Worm (Caenorhabditis elegans) whole organism, L4 larva: ENCODE results near the gene C52E2.4.
"Not testable (repeated sequence)": the region's sequence is repeated elsewhere in the genome, so short reads cannot be mapped to it uniquely, and the experiment has no call there.

Experiments
- F26F4.8 ChIP-seq: fragments of 200-800 bp; sonication (Bioruptor generic); conservative IDR thresholded peaks from 2 replicates; pipeline ENCODE4 v1.3.6; 2022; ENCODE audit warnings: missing genetic modification characterization, missing compliant biosample characterization
- F49E8.2 ChIP-seq: sonication (generic microtip); optimal IDR thresholded peaks from 2 replicates; lab custom pipeline; 2016; ENCODE audit warnings: missing compliant biosample characterization, mild to moderate bottlenecking, missing genetic modification characterization, borderline replicate concordance
- T26A8.4 ChIP-seq: fragments of 200-800 bp; sonication (Bioruptor generic); IDR thresholded peaks from 2 replicates; pipeline ENCODE4 v1.3.6; 2022; ENCODE audit warnings: missing genetic modification characterization, missing compliant biosample characterization
- Y105C5A.15 ChIP-seq: fragments of 200-800 bp; sonication (Bioruptor generic); IDR thresholded peaks from 2 replicates; pipeline ENCODE4 v1.3.6; 2022; ENCODE audit warnings: missing genetic modification characterization, missing compliant biosample characterization
- Y48G9A.11 ChIP-seq: fragments of 200-800 bp; sonication (Bioruptor generic); IDR thresholded peaks from 2 replicates; pipeline ENCODE4 v1.3.6; 2022; ENCODE audit warnings: missing genetic modification reagents, missing genetic modification characterization, missing compliant biosample characterization
- Y5F2A.4 ChIP-seq: fragments of 200-800 bp; sonication (Bioruptor generic); optimal IDR thresholded peaks from 2 replicates; lab custom pipeline; 2018; ENCODE audit warnings: mild to moderate bottlenecking, missing genetic modification characterization, missing compliant biosample characterization
- ZK337.2 ChIP-seq: fragments of 200-800 bp; sonication (Bioruptor generic); IDR thresholded peaks from 2 replicates; pipeline ENCODE4 v1.3.6; 2022; ENCODE audit warnings: missing genetic modification reagents, missing genetic modification characterization, missing compliant biosample characterization
- ZK546.5 ChIP-seq, 2 experiments: sonication (generic microtip); optimal IDR thresholded peaks; 2 replicates each; lab custom pipeline; 2017; ENCODE audit warnings: missing biosample characterization in 2 of 2, missing genetic modification characterization in 2 of 2
- aha-1 ChIP-seq: fragments of 150-350 bp; peaks from one replicate; lab custom pipeline; 2014; ENCODE audit warnings: missing biosample characterization, missing genetic modification characterization
- aly-2 ChIP-seq: sonication (generic microtip); optimal IDR thresholded peaks from 2 replicates; lab custom pipeline; 2018; ENCODE audit warnings: missing biosample characterization, missing genetic modification characterization
- ama-1 ChIP-seq: fragments of 150-350 bp; optimal IDR thresholded peaks from 2 replicates; lab custom pipeline; 2014; ENCODE audit warnings: inconsistent platforms, mixed read lengths
- ceh-28 ChIP-seq: fragments of 150-350 bp; optimal IDR thresholded peaks from 2 replicates; lab custom pipeline; 2014; ENCODE audit warnings: missing biosample characterization, missing genetic modification reagents, missing genetic modification characterization
- ces-1 ChIP-seq: fragments of 150-350 bp; sonication (generic microtip); optimal IDR thresholded peaks from 4 replicates; lab custom pipeline; 2014; ENCODE audit warnings: missing biosample characterization, missing genetic modification reagents, missing genetic modification characterization
- ctbp-1 ChIP-seq: fragments of 200-800 bp; sonication (Bioruptor generic); IDR thresholded peaks from 2 replicates; pipeline ENCODE4 v1.3.6; 2022; ENCODE audit warnings: missing genetic modification reagents, missing genetic modification characterization, missing compliant biosample characterization
- daf-12 ChIP-seq: fragments of 150-350 bp; optimal IDR thresholded peaks from 2 replicates; lab custom pipeline; 2014; ENCODE audit warnings: missing biosample characterization, missing genetic modification reagents, missing genetic modification characterization
- daf-16 ChIP-seq, 3 experiments: sonication (generic microtip); optimal IDR thresholded peaks; 2 replicates each; lab custom pipeline; 2016 to 2017; ENCODE audit warnings: missing genetic modification characterization in 3 of 3, missing genetic modification reagents in 3 of 3, mild to moderate bottlenecking in 2 of 3, missing compliant biosample characterization in 2 of 3, missing biosample characterization in 1 of 3, moderate library complexity in 1 of 3
- daf-8 ChIP-seq: fragments of 200-800 bp; sonication (Bioruptor generic); IDR thresholded peaks from 2 replicates; pipeline ENCODE4 v1.3.6; 2022; ENCODE audit warnings: missing genetic modification characterization, missing compliant biosample characterization
- dmd-6 ChIP-seq: fragments of 200-800 bp; sonication (Bioruptor generic); IDR thresholded peaks from 2 replicates; pipeline ENCODE4 v1.3.6; 2022; ENCODE audit warnings: missing genetic modification reagents, missing genetic modification characterization, missing compliant biosample characterization
- dmd-9 ChIP-seq: fragments of 200-800 bp; sonication (Bioruptor generic); IDR thresholded peaks from 2 replicates; pipeline ENCODE4 v1.3.6; 2022; ENCODE audit warnings: missing genetic modification reagents, missing genetic modification characterization, missing compliant biosample characterization
- duxl-1 ChIP-seq: sonication (generic microtip); optimal IDR thresholded peaks from 2 replicates; lab custom pipeline; 2016; ENCODE audit warnings: mild to moderate bottlenecking, missing genetic modification characterization, moderate library complexity, missing compliant biosample characterization; ENCODE audit not compliant: poor library complexity
- dve-1 ChIP-seq: sonication (generic microtip); optimal IDR thresholded peaks from 2 replicates; lab custom pipeline; 2017; ENCODE audit warnings: antibody characterized with exemption, mild to moderate bottlenecking, missing genetic modification characterization, missing compliant biosample characterization; ENCODE audit not compliant: insufficient read depth
- egl-43 ChIP-seq: fragments of 200-800 bp; sonication (Bioruptor generic); IDR thresholded peaks from 2 replicates; pipeline ENCODE4 v1.3.6; 2022; ENCODE audit warnings: missing genetic modification reagents, missing genetic modification characterization, missing compliant biosample characterization
- lin-13 ChIP-seq: fragments of 150-350 bp; optimal IDR thresholded peaks from 2 replicates; lab custom pipeline; 2014; ENCODE audit warnings: missing biosample characterization, missing genetic modification reagents, missing genetic modification characterization
- lin-29 ChIP-seq: fragments of 200-800 bp; sonication (Bioruptor generic); IDR thresholded peaks from 2 replicates; pipeline ENCODE4 v1.3.6; 2022; ENCODE audit warnings: missing genetic modification reagents, missing genetic modification characterization, missing compliant biosample characterization
- madf-5 ChIP-seq, 2 experiments: fragments of 200-800 bp; sonication (Bioruptor generic); IDR thresholded peaks; 2 replicates each; pipeline ENCODE4 v1.3.6; 2022; ENCODE audit warnings: missing compliant biosample characterization in 2 of 2, missing genetic modification characterization in 2 of 2
- nhr-10 ChIP-seq: fragments of 150-350 bp; optimal IDR thresholded peaks from 2 replicates; lab custom pipeline; 2014; ENCODE audit warnings: missing biosample characterization, missing genetic modification characterization
- nhr-25 ChIP-seq: sonication (generic microtip); optimal IDR thresholded peaks from 2 replicates; lab custom pipeline; 2017; ENCODE audit warnings: missing genetic modification characterization, mild to moderate bottlenecking, missing compliant biosample characterization, antibody characterized with exemption, moderate library complexity, borderline replicate concordance; ENCODE audit not compliant: insufficient read depth
- nhr-28 ChIP-seq: fragments of 150-350 bp; optimal IDR thresholded peaks from 2 replicates; lab custom pipeline; 2014; ENCODE audit warnings: missing biosample characterization, missing genetic modification characterization
- nhr-48 ChIP-seq: sonication (generic microtip); optimal IDR thresholded peaks from 2 replicates; lab custom pipeline; 2016; ENCODE audit warnings: mild to moderate bottlenecking, missing genetic modification characterization, missing compliant biosample characterization
- nhr-76 ChIP-seq: fragments of 150-350 bp; optimal IDR thresholded peaks from 2 replicates; lab custom pipeline; 2014; ENCODE audit warnings: missing biosample characterization, missing genetic modification characterization
- php-3 ChIP-seq: fragments of 200-800 bp; sonication (Bioruptor generic); IDR thresholded peaks from 2 replicates; pipeline ENCODE4 v1.3.6; 2022; ENCODE audit warnings: missing genetic modification reagents, missing genetic modification characterization, missing compliant biosample characterization
- pqm-1 ChIP-seq: sonication (generic microtip); optimal IDR thresholded peaks from 2 replicates; lab custom pipeline; 2017; ENCODE audit warnings: missing biosample characterization, missing genetic modification characterization
- rbr-2 ChIP-seq: sonication (generic microtip); optimal IDR thresholded peaks from 2 replicates; lab custom pipeline; 2016; ENCODE audit warnings: missing genotype, missing genetic modification characterization, missing compliant biosample characterization
- skn-1 ChIP-seq: fragments of 150-350 bp; optimal IDR thresholded peaks from 2 replicates; lab custom pipeline; 2014; ENCODE audit warnings: missing biosample characterization, missing genetic modification characterization
- unc-62 ChIP-seq, 3 experiments: fragments of 150-350 bp in 1 of 3; sonication (generic microtip); optimal IDR thresholded peaks in 2 of 3; peaks in 1 of 3; 1 replicate in 1 of 3; 2 replicates in 2 of 3; lab custom pipeline; 2014 to 2017; ENCODE audit warnings: missing biosample characterization in 3 of 3, missing genetic modification characterization in 3 of 3, missing genetic modification reagents in 3 of 3, missing genotype in 1 of 3
- zfp-3 ChIP-seq: fragments of 200-800 bp; sonication (Bioruptor generic); conservative IDR thresholded peaks from 2 replicates; pipeline ENCODE4 v1.3.6; 2022; ENCODE audit warnings: missing genetic modification reagents, missing genetic modification characterization, missing compliant biosample characterization

The C52E2.4 gene

ce11 chrII:1824329-1824728 is 18.6 kb upstream of the C52E2.4 start, which contains the start of gene math-41:
Gene math-41, plus strand, starts transcription at chrII:1824629.
- not testable (repeated sequence) for TF ChIP-seq skn-1; nhr-76 (tag; lab: Kevin White, UChicago); nhr-48 (tag; lab: Kevin White, UChicago)
- TF ChIP-seq, all 104 proteins: peak for 0; not testable (repeated sequence) for 104

- TF ChIP-seq ces-1 (no peak), dmd-9 (GFP tag; lab: Robert Waterston, UW) (no peak), ceh-28 (tag; lab: Kevin White, UChicago) (no peak), ZK337.2 (GFP tag; lab: Robert Waterston, UW) (no peak), duxl-1 (no peak), dmd-6 (GFP tag; lab: Robert Waterston, UW) (peak; percentile 19; the same call in 1 of the 2 replicates), F49E8.2 (tag; lab: Kevin White, UChicago) (no peak), ama-1 (lab: Kevin White, UChicago) (no peak), pqm-1 (tag; lab: Kevin White, UChicago) (peak; percentile 63), ZK546.5 (tag; optimal IDR thresholded peaks at IDR 0.05; lab: Kevin White, UChicago) (no peak)
- TF ChIP-seq, all 104 proteins: peak for 2
Measured at ce11 chrII:1830182-1830682, 12.7 kb upstream of the C52E2.4 start, which contains the start of gene math-40. Gene math-40, plus strand, starts transcription at chrII:1830632.

- TF ChIP-seq nhr-28 (tag; lab: Kevin White, UChicago) (peak; percentile 10), lin-29 (GFP tag; lab: Robert Waterston, UW) (no peak), pqm-1 (tag; lab: Kevin White, UChicago) (peak; percentile 40)
Measured at ce11 chrII:1831883-1832388, 11.0 kb upstream of the C52E2.4 start, which contains the start of gene math-39. Gene math-39, plus strand, starts transcription at chrII:1832338.

- TF ChIP-seq T26A8.4 (GFP tag; lab: Robert Waterston, UW): no peak
- no peak for TF ChIP-seq nhr-28 (tag; lab: Kevin White, UChicago)
- TF ChIP-seq rbr-2 (tag; lab: Kevin White, UChicago): no peak
- no peak for TF ChIP-seq F26F4.8
- no peak for TF ChIP-seq ZK546.5 (tag; optimal IDR thresholded peaks at IDR 0.05; lab: Kevin White, UChicago)
- TF ChIP-seq zfp-3 (GFP tag; lab: Robert Waterston, UW): no peak
- TF ChIP-seq daf-8: no peak
- no peak for TF ChIP-seq aly-2 (tag; lab: Kevin White, UChicago)
- TF ChIP-seq daf-16 (GFP tag; optimal IDR thresholded peaks at IDR 0.05; lab: Kevin White, UChicago): no peak
- TF ChIP-seq daf-16 (tag; optimal IDR thresholded peaks at IDR 0.05; lab: Kevin White, UChicago): peak; percentile 21
Measured at ce11 chrII:1836204-1836603, 6.7 kb upstream of the C52E2.4 start, which contains the start of gene T08E11.1. Gene T08E11.1, plus strand, starts transcription at chrII:1836504.

- no peak for TF ChIP-seq Y48G9A.11 (GFP tag; lab: Robert Waterston, UW)
- no peak for TF ChIP-seq nhr-25 (tag; lab: Kevin White, UChicago)
- TF ChIP-seq madf-5 (GFP tag; IDR thresholded peaks at IDR 0.05; lab: Robert Waterston, UW): no peak
- no peak for TF ChIP-seq lin-13
- TF ChIP-seq Y5F2A.4 (GFP tag; lab: Kevin White, UChicago): no peak
- TF ChIP-seq, all 104 proteins: peak for 0
Measured at ce11 chrII:1844552-1844951, 1.6 kb downstream of the C52E2.4 start.

- TF ChIP-seq ctbp-1 (GFP tag; lab: Robert Waterston, UW) (no peak), nhr-10 (tag; lab: Kevin White, UChicago) (no peak), daf-8 (no peak), madf-5 (GFP tag; IDR thresholded peaks at IDR 0.05; lab: Robert Waterston, UW) (no peak), unc-62 (GFP tag; optimal IDR thresholded peaks at IDR 0.05 in 1 of 2; lab: Kevin White, UChicago) (peak in 1 of 2 experiments; percentile 10), unc-62 (tag; optimal IDR thresholded peaks at IDR 0.05; lab: Kevin White, UChicago) (no peak), daf-12 (no peak), Y105C5A.15 (GFP tag; lab: Robert Waterston, UW) (no peak), Y5F2A.4 (GFP tag; lab: Kevin White, UChicago) (no peak), egl-43 (0 out of 2 replicates have a peak, but pooled peaks have one; percentile 51), aha-1 (tag; lab: Kevin White, UChicago) (no peak), dve-1 (no peak), duxl-1 (peak; percentile 91), php-3 (no peak)
- TF ChIP-seq, all 104 proteins: peak for 3
Measured at ce11 chrII:1848109-1848508, 5.2 kb downstream of the C52E2.4 start, which contains the start of gene fbxb-97. Gene fbxb-97, minus strand, starts transcription at chrII:1848161.
